Fruit fly (Drosophila melanogaster) whole organism, embryonic: ENCODE data around the gene Cyp313b1.

Experiments
- Ada2b ChIP-seq: fragments of 200-800 bp; sonication (Bioruptor generic); IDR thresholded peaks from 2 replicates; pipeline ENCODE4 v1.3.6; 2022; ENCODE audit warnings: missing biosample characterization, missing genetic modification characterization
- Adf1 ChIP-seq: fragments of 200-800 bp; sonication (Bioruptor generic); IDR thresholded peaks from 2 replicates; pipeline ENCODE4 v1.3.6; 2022; ENCODE audit warnings: missing biosample characterization, missing genetic modification characterization
- Antp ChIP-seq: fragments of 200-800 bp; sonication (Bioruptor generic); optimal IDR thresholded peaks from 3 replicates; lab custom pipeline; 2016; ENCODE audit warnings: missing biosample characterization, missing genetic modification characterization
- CG10274 ChIP-seq: fragments of 200-800 bp; sonication (Bioruptor generic); optimal IDR thresholded peaks from 3 replicates; lab custom pipeline; 2017; ENCODE audit warnings: missing biosample characterization, mild to moderate bottlenecking, missing genetic modification characterization
- CG10431 ChIP-seq: fragments of 200-800 bp; sonication (Bioruptor generic); optimal IDR thresholded peaks from 3 replicates; lab custom pipeline; 2018; ENCODE audit warnings: missing biosample characterization, mild to moderate bottlenecking, missing genetic modification characterization
- CG10565 ChIP-seq: fragments of 200-800 bp; sonication (Bioruptor generic); optimal IDR thresholded peaks from 3 replicates; lab custom pipeline; 2016; ENCODE audit warnings: missing biosample characterization, mild to moderate bottlenecking, missing genetic modification characterization
- CG10959 ChIP-seq: fragments of 200-800 bp; sonication (Bioruptor generic); IDR thresholded peaks from 2 replicates; pipeline ENCODE4 v1.3.6; 2022; ENCODE audit warnings: missing biosample characterization, missing genetic modification characterization
- CG11085 ChIP-seq: fragments of 200-800 bp; sonication (Bioruptor generic); IDR thresholded peaks from 2 replicates; pipeline ENCODE4 v1.3.6; 2022; ENCODE audit warnings: missing biosample characterization, missing genetic modification characterization
- CG11398 ChIP-seq: fragments of 200-800 bp; sonication (Bioruptor generic); optimal IDR thresholded peaks from 2 replicates; lab custom pipeline; 2016; ENCODE audit warnings: missing biosample characterization, missing genetic modification characterization
- CG12155 ChIP-seq: fragments of 200-800 bp; sonication (Bioruptor generic); optimal IDR thresholded peaks from 3 replicates; lab custom pipeline; 2016; ENCODE audit warnings: missing biosample characterization, missing genetic modification characterization
- CG12391 ChIP-seq: fragments of 200-800 bp; sonication (Bioruptor generic); optimal IDR thresholded peaks from 3 replicates; lab custom pipeline; 2018; ENCODE audit warnings: missing biosample characterization, mild to moderate bottlenecking, missing genetic modification characterization, moderate library complexity
- CG13287 ChIP-seq: fragments of 200-800 bp; sonication (Bioruptor generic); IDR thresholded peaks from 2 replicates; pipeline ENCODE4 v1.3.6; 2022; ENCODE audit warnings: missing biosample characterization, missing genetic modification characterization; ENCODE audit not compliant: partially characterized antibody
- CG15073 ChIP-seq: fragments of 200-800 bp; sonication (Bioruptor generic); optimal IDR thresholded peaks from 2 replicates; lab custom pipeline; 2016; ENCODE audit warnings: missing biosample characterization, missing genetic modification characterization
- CG15696 ChIP-seq: fragments of 200-800 bp; sonication (Bioruptor generic); optimal IDR thresholded peaks from 2 replicates; lab custom pipeline; 2019; ENCODE audit warnings: missing biosample characterization, mild to moderate bottlenecking, missing genetic modification characterization, moderate library complexity
- CG16813 ChIP-seq: fragments of 200-800 bp; sonication (Bioruptor generic); IDR thresholded peaks from 3 replicates; pipeline ENCODE4 v1.3.6; 2022; ENCODE audit warnings: missing biosample characterization, missing genetic modification characterization; ENCODE audit not compliant: partially characterized antibody
- CG16863 ChIP-seq: fragments of 200-800 bp; sonication (Bioruptor generic); optimal IDR thresholded peaks from 3 replicates; lab custom pipeline; 2016; ENCODE audit warnings: missing biosample characterization, missing genetic modification characterization
- CG2120 ChIP-seq: fragments of 200-800 bp; sonication (Bioruptor generic); optimal IDR thresholded peaks from 3 replicates; lab custom pipeline; 2016; ENCODE audit warnings: missing biosample characterization, missing genetic modification characterization
- CG2889 ChIP-seq: fragments of 200-800 bp; sonication (Bioruptor generic); IDR thresholded peaks from 3 replicates; pipeline ENCODE4 v1.3.6; 2022; ENCODE audit warnings: missing biosample characterization, missing genetic modification characterization
- CG31441 ChIP-seq: fragments of 200-800 bp; sonication (Bioruptor generic); IDR thresholded peaks from 2 replicates; pipeline ENCODE4 v1.3.6; 2022; ENCODE audit warnings: missing biosample characterization, missing genetic modification characterization
- CG42726 ChIP-seq: fragments of 200-800 bp; sonication (Bioruptor generic); IDR thresholded peaks from 2 replicates; pipeline ENCODE4 v1.3.6; 2022; ENCODE audit warnings: missing biosample characterization, missing genetic modification characterization; ENCODE audit not compliant: partially characterized antibody
- CG4424 ChIP-seq: fragments of 200-800 bp; sonication (Bioruptor generic); optimal IDR thresholded peaks from 3 replicates; lab custom pipeline; 2016; ENCODE audit warnings: missing biosample characterization, missing genetic modification characterization
- CG8478 ChIP-seq: fragments of >200 bp; optimal IDR thresholded peaks from 2 replicates; lab custom pipeline; 2018
- CG8924 ChIP-seq: fragments of 200-800 bp; optimal IDR thresholded peaks from 3 replicates; lab custom pipeline; 2019; ENCODE audit warnings: missing biosample characterization, mild to moderate bottlenecking, missing genetic modification characterization, moderate library complexity
- Dll ChIP-seq: fragments of 200-800 bp; sonication (Bioruptor generic); IDR thresholded peaks from 4 replicates; pipeline ENCODE4 v1.3.6; 2022; ENCODE audit warnings: missing biosample characterization, missing genetic modification characterization; ENCODE audit not compliant: partially characterized antibody
- Drgx ChIP-seq: fragments of 200-800 bp; sonication (Bioruptor generic); IDR thresholded peaks from 2 replicates; pipeline ENCODE4 v1.3.6; 2022; ENCODE audit warnings: missing biosample characterization, missing genetic modification characterization
- Elba2 ChIP-seq: fragments of 200-800 bp; sonication (Bioruptor generic); optimal IDR thresholded peaks from 3 replicates; lab custom pipeline; 2016; ENCODE audit warnings: missing biosample characterization, missing genetic modification characterization
- Mrtf ChIP-seq: fragments of 200-800 bp; sonication (Bioruptor generic); IDR thresholded peaks from 3 replicates; pipeline ENCODE4 v1.3.6; 2022; ENCODE audit warnings: missing biosample characterization, missing genetic modification characterization
- Nf-YC ChIP-seq: fragments of 200-800 bp; optimal IDR thresholded peaks from 3 replicates; lab custom pipeline; 2019; ENCODE audit warnings: missing biosample characterization, mild to moderate bottlenecking, missing genetic modification characterization, moderate library complexity
- Oaz ChIP-seq: fragments of 200-800 bp; sonication (Bioruptor generic); IDR thresholded peaks from 2 replicates; pipeline ENCODE4 v1.3.6; 2022; ENCODE audit warnings: missing biosample characterization, missing genetic modification characterization
- Poxn ChIP-seq: fragments of 200-800 bp; sonication (Bioruptor generic); IDR thresholded peaks from 2 replicates; pipeline ENCODE4 v1.3.6; 2022; ENCODE audit warnings: missing biosample characterization, missing genetic modification characterization
- Side ChIP-seq: fragments of 200-800 bp; sonication (Bioruptor generic); optimal IDR thresholded peaks from 2 replicates; lab custom pipeline; 2016; ENCODE audit warnings: missing biosample characterization, missing genetic modification characterization
- Spps ChIP-seq: fragments of 200-800 bp; sonication (Bioruptor generic); optimal IDR thresholded peaks from 2 replicates; lab custom pipeline; 2018; ENCODE audit warnings: missing biosample characterization, mild to moderate bottlenecking, missing genetic modification characterization
- Usf ChIP-seq: fragments of 200-800 bp; sonication (Bioruptor generic); optimal IDR thresholded peaks from 2 replicates; lab custom pipeline; 2017; ENCODE audit warnings: missing genotype, missing biosample characterization, missing genetic modification characterization
- bab2 ChIP-seq: fragments of 200-800 bp; sonication (Bioruptor generic); optimal IDR thresholded peaks from 2 replicates; lab custom pipeline; 2016; ENCODE audit warnings: missing biosample characterization, missing genetic modification characterization
- corto ChIP-seq: fragments of 200-800 bp; sonication (Bioruptor generic); optimal IDR thresholded peaks from 2 replicates; lab custom pipeline; 2016; ENCODE audit warnings: missing biosample characterization, mild to moderate bottlenecking, missing genetic modification characterization, moderate library complexity
- gcm ChIP-seq: fragments of 200-800 bp; sonication (Bioruptor generic); optimal IDR thresholded peaks from 2 replicates; lab custom pipeline; 2019; ENCODE audit warnings: missing biosample characterization, mild to moderate bottlenecking, missing genetic modification characterization, moderate library complexity
- kay ChIP-seq: fragments of 200-800 bp; sonication (Bioruptor generic); optimal IDR thresholded peaks from 2 replicates; lab custom pipeline; 2016; ENCODE audit warnings: missing biosample characterization, missing genetic modification characterization
- lbe ChIP-seq: fragments of 200-800 bp; sonication (Bioruptor generic); optimal IDR thresholded peaks from 2 replicates; lab custom pipeline; 2016; ENCODE audit warnings: missing biosample characterization, mild to moderate bottlenecking, missing genetic modification characterization
- phol ChIP-seq: fragments of 200-800 bp; sonication (Bioruptor generic); optimal IDR thresholded peaks from 3 replicates; lab custom pipeline; 2018; ENCODE audit warnings: missing biosample characterization, mild to moderate bottlenecking, missing genetic modification characterization, moderate library complexity
- prd ChIP-seq, 3 experiments: fragments of >200 bp in 2 of 3; fragments of 200-800 bp in 1 of 3; sonication (Bioruptor generic) in 1 of 3; optimal IDR thresholded peaks in 2 of 3; IDR thresholded peaks in 1 of 3; 2 replicates in 2 of 3; 3 replicates in 1 of 3; pipeline versions ENCODE4 v1.3.6 to Lab custom; 2017 to 2022; ENCODE audit warnings: missing biosample characterization in 1 of 3, missing genetic modification characterization in 1 of 3
- pros ChIP-seq: fragments of 200-800 bp; sonication (Bioruptor generic); optimal IDR thresholded peaks from 3 replicates; lab custom pipeline; 2019; ENCODE audit warnings: missing biosample characterization, mild to moderate bottlenecking, missing genetic modification characterization, moderate library complexity
- pum ChIP-seq: fragments of 200-800 bp; sonication (Bioruptor generic); optimal IDR thresholded peaks from 2 replicates; lab custom pipeline; 2016; ENCODE audit warnings: missing biosample characterization, missing genetic modification characterization
- pzg ChIP-seq: fragments of 200-800 bp; sonication (Bioruptor generic); optimal IDR thresholded peaks from 3 replicates; lab custom pipeline; 2018; ENCODE audit warnings: missing biosample characterization, mild to moderate bottlenecking, missing genetic modification characterization, moderate library complexity
- ro ChIP-seq: fragments of 200-800 bp; sonication (Bioruptor generic); IDR thresholded peaks from 2 replicates; pipeline ENCODE4 v1.3.6; 2022; ENCODE audit warnings: missing biosample characterization, missing genetic modification characterization
- vfl ChIP-seq: fragments of 200-800 bp; sonication (Bioruptor generic); optimal IDR thresholded peaks from 2 replicates; lab custom pipeline; 2016; ENCODE audit warnings: missing biosample characterization, missing genetic modification characterization
- wdn ChIP-seq: fragments of 200-800 bp; sonication (Bioruptor generic); IDR thresholded peaks from 2 replicates; pipeline ENCODE4 v1.3.6; 2022; ENCODE audit warnings: missing biosample characterization, missing genetic modification characterization
- z ChIP-seq: fragments of 200-800 bp; sonication (Bioruptor generic); IDR thresholded peaks from 3 replicates; pipeline ENCODE4 v1.3.6; 2022; ENCODE audit warnings: missing biosample characterization, missing genetic modification characterization
- zen ChIP-seq: fragments of 200-800 bp; sonication (Bioruptor generic); optimal IDR thresholded peaks from 3 replicates; lab custom pipeline; 2018; ENCODE audit warnings: missing biosample characterization, mild to moderate bottlenecking, missing genetic modification characterization, moderate library complexity
- zf30C ChIP-seq: fragments of 200-800 bp; sonication (Bioruptor generic); optimal IDR thresholded peaks from 3 replicates; lab custom pipeline; 2018; ENCODE audit warnings: missing biosample characterization, mild to moderate bottlenecking, missing genetic modification characterization

Cyp313b1 gene

DNA sequence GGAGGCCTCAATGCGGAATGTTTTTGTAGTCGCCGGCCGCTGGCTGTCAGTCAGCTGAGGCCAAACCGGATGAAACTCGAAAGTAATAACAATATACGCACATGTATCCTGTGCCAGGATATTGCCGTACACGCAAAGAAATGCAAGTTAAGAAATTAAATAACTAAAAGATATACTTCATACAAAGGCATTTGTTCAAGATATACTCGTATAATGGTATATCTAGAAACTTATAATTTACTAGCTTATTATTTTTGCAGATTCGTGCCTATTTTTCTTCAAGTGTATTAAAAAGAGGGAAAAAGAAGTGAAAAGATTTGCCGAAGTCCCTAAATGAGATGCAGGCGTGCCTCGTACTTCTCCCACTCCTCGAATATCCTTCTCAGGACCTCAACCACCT, 37.8 kb upstream of the Cyp313b1 start (continued):
- TF ChIP-seq kay (GFP tag; lab: Kevin White, UChicago) (no peak), zen (tag; lab: Kevin White, UChicago) (peak; percentile 88), CG16813 (GFP tag; lab: Robert Waterston, UW) (no peak), CG8924 (tag; lab: Kevin White, UChicago) (peak; percentile 35), CG11085 (GFP tag; lab: Robert Waterston, UW) (no peak), CG10565 (no peak), zf30C (GFP tag; lab: Kevin White, UChicago) (peak; percentile 65), CG15696 (peak; percentile 66)

DNA sequence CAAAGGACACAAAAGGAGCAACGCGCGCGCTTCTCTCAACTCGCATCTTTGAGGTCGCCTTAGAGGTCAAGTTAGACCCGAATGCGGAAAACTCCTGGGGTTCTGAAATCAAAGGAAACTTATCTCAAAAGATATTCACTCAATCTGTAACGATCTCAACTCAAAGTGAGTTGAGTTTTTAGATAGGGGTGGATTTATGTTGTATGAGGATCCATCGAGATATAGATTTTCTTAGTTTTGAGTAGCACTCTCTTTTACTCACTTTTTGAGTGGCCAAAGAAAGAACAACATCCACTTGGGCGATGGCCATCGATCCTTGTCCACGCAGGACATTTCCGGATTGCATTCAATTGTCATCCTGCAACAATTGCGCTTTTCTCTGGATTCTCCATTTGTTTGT, 35.2 kb upstream of the Cyp313b1 start:
- TF ChIP-seq Oaz (GFP tag; lab: Robert Waterston, UW) = no peak
- no peak for TF ChIP-seq Spps (tag; lab: Kevin White, UChicago)
- no peak for TF ChIP-seq CG2120
- no peak for TF ChIP-seq CG2889
- no peak for TF ChIP-seq pzg
- TF ChIP-seq z (GFP tag; lab: Robert Waterston, UW) = peak; percentile 96
- no peak for TF ChIP-seq prd (optimal IDR thresholded peaks at IDR 0.05; lab: Kevin White, UChicago)
- no peak for TF ChIP-seq prd (GFP tag; IDR thresholded peaks at IDR 0.05; lab: Robert Waterston, UW)
- no peak for TF ChIP-seq ro (GFP tag; lab: Robert Waterston, UW)
- no peak for TF ChIP-seq CG10431
- no peak for TF ChIP-seq bab2 (GFP tag; lab: Kevin White, UChicago)
- no peak for TF ChIP-seq Poxn (GFP tag; lab: Robert Waterston, UW)
- peak; percentile 73 for TF ChIP-seq pros (GFP tag; lab: Kevin White, UChicago)
- TF ChIP-seq Nf-YC (tag; lab: Kevin White, UChicago) = no peak
- no peak for TF ChIP-seq CG16863 (GFP tag; lab: Kevin White, UChicago)
- TF ChIP-seq, all 482 proteins: peak for 2

DNA sequence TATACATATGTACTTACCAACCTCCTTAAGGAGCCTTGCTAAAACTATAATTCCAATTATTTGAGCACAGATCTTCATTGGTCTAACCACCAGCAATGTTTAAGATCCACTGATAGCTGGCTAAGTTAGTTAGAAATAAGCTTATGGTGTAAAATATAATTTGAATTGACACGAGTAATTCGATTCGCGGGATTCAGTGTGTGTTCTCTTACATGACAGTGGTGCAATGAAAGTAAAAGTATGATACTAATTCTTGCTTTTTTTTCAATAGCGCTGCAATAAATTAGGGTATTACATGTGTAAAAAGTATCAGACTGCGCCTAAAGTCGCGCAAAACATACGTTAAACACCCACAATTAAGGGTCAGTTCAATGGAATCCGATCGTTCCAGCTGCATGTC, 34.5 kb upstream of the Cyp313b1 start, which contains the start of gene CG33325:
Gene CG33325 (minus strand): TSS at position 101 of the 400 bp plus-strand sequence.
- TF ChIP-seq CG10274 (GFP tag; lab: Kevin White, UChicago) = no peak
- no peak for TF ChIP-seq corto (GFP tag; lab: Kevin White, UChicago)
- no peak for TF ChIP-seq CG11398 (GFP tag; lab: Kevin White, UChicago)
- TF ChIP-seq vfl (GFP tag; lab: Kevin White, UChicago) = no peak
- no peak for TF ChIP-seq CG42726
- TF ChIP-seq z (GFP tag; lab: Robert Waterston, UW) = no peak
- no peak for TF ChIP-seq CG12391
- no peak for TF ChIP-seq CG13287 (GFP tag; lab: Robert Waterston, UW)
- no peak for TF ChIP-seq Drgx (GFP tag; lab: Robert Waterston, UW)
- TF ChIP-seq Usf (GFP tag; lab: Kevin White, UChicago) = no peak
- no peak for TF ChIP-seq wdn (GFP tag; lab: Robert Waterston, UW)
- no peak for TF ChIP-seq CG4424 (GFP tag; lab: Kevin White, UChicago)
- no peak for TF ChIP-seq CG8478 (lab: Kevin White, UChicago)
- no peak for TF ChIP-seq Dll
- no peak for TF ChIP-seq Antp
- TF ChIP-seq, all 482 proteins: peak for 0

DNA sequence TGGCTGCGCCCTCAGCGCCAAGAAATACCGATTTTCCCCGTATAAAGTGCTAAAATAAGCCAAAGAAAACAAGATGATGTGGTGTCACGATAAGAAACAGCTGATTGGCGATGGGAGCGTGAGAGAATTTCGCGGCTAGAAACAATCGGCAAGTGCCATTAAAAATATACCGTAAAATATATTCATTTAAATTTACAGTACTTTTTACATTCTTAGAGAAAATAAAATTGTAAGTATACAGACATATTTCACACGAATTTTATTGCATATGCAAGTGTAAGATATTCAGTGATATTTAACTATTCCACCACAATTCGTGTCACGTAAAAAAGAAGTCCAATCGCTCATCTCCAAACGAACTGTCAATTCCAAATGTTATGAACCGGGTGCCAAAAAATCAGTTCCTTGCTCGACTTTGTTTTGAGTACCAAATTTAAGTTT, 31.1 kb upstream of the Cyp313b1 start, which contains the start of the genes Unc50, CG11755 and CG8043:
Gene Unc50 (minus strand): TSS at position 54 of the 441 bp plus-strand sequence.
Gene CG11755 (plus strand): TSS at position 356 of the 441 bp plus-strand sequence.
Gene CG8043 (plus strand): TSS at position 356 of the 441 bp plus-strand sequence.
- TF ChIP-seq gcm (GFP tag; lab: Kevin White, UChicago) (peak; percentile 73), zf30C (GFP tag; lab: Kevin White, UChicago) (no peak), Side (GFP tag; lab: Kevin White, UChicago) (peak; percentile 56), Ada2b (peak; percentile 36; the same call in 1 of the 2 replicates), Adf1 (GFP tag; lab: Robert Waterston, UW) (peak; percentile 73), phol (tag; lab: Kevin White, UChicago) (peak; percentile 88), Elba2 (GFP tag; lab: Kevin White, UChicago) (no peak), pum (GFP tag; lab: Kevin White, UChicago) (peak; percentile 68), CG10959 (peak; percentile 44), CG31441 (GFP tag; lab: Robert Waterston, UW) (peak; percentile 78), lbe (GFP tag; lab: Kevin White, UChicago) (peak; percentile 79), CG12155 (GFP tag; lab: Kevin White, UChicago) (peak; percentile 77), Mrtf (GFP tag; lab: Robert Waterston, UW) (peak; percentile 66; the same call in 2 of the 3 replicates), CG15073 (GFP tag; lab: Kevin White, UChicago) (no peak)
